Worm (Caenorhabditis elegans) whole organism, L2 larva: ENCODE results near the gene rif-1.1.

Experiments used
- C34F6.9 ChIP-seq: fragments of 150-350 bp; optimal IDR thresholded peaks from 2 replicates; lab custom pipeline; 2014; ENCODE audit warnings: missing biosample characterization, missing genetic modification characterization
- F13H6.1 ChIP-seq: sonication (generic microtip); optimal IDR thresholded peaks from 2 replicates; lab custom pipeline; 2016; ENCODE audit warnings: missing genetic modification characterization, missing compliant biosample characterization
- alr-1 ChIP-seq: fragments of 150-350 bp; optimal IDR thresholded peaks from 2 replicates; lab custom pipeline; 2014; ENCODE audit warnings: missing biosample characterization, missing genetic modification characterization
- aly-2 ChIP-seq: fragments of 150-350 bp; optimal IDR thresholded peaks from 2 replicates; lab custom pipeline; 2014; ENCODE audit warnings: missing biosample characterization, missing genetic modification characterization
- blmp-1 ChIP-seq: sonication (generic microtip); optimal IDR thresholded peaks from 2 replicates; lab custom pipeline; 2017; ENCODE audit warnings: missing genetic modification characterization, mild to moderate bottlenecking, missing compliant biosample characterization, antibody characterized with exemption, moderate library complexity; ENCODE audit not compliant: insufficient read depth
- crh-2 ChIP-seq: sonication (generic microtip); optimal IDR thresholded peaks from 2 replicates; lab custom pipeline; 2017; ENCODE audit warnings: missing biosample characterization, missing genetic modification characterization
- egl-27 ChIP-seq: sonication (generic microtip); optimal IDR thresholded peaks from 3 replicates; lab custom pipeline; 2017; ENCODE audit warnings: missing biosample characterization, missing genetic modification reagents, missing genetic modification characterization
- elt-1 ChIP-seq: fragments of 150-350 bp; optimal IDR thresholded peaks from 2 replicates; lab custom pipeline; 2014; ENCODE audit warnings: missing biosample characterization, missing genetic modification characterization
- elt-3 ChIP-seq: sonication (generic microtip); optimal IDR thresholded peaks from 2 replicates; lab custom pipeline; 2017; ENCODE audit warnings: missing biosample characterization, missing genetic modification characterization
- fos-1 ChIP-seq: fragments of 150-350 bp; optimal IDR thresholded peaks from 2 replicates; lab custom pipeline; 2014; ENCODE audit warnings: missing biosample characterization, missing genetic modification characterization
- gmeb-1 ChIP-seq: fragments of 150-350 bp; optimal IDR thresholded peaks from 2 replicates; lab custom pipeline; 2014; ENCODE audit warnings: missing biosample characterization, missing genetic modification characterization
- lin-13 ChIP-seq: fragments of 150-350 bp; optimal IDR thresholded peaks from 2 replicates; lab custom pipeline; 2014; ENCODE audit warnings: missing biosample characterization, missing genetic modification reagents, missing genetic modification characterization
- lin-39 ChIP-seq: fragments of 150-350 bp; optimal IDR thresholded peaks from 2 replicates; lab custom pipeline; 2014; ENCODE audit warnings: missing biosample characterization, missing genetic modification reagents, missing genetic modification characterization
- lsy-2 ChIP-seq, 2 experiments: fragments of 150-350 bp in 1 of 2; sonication (generic microtip) in 1 of 2; optimal IDR thresholded peaks; 2 replicates each; lab custom pipeline; 2014 to 2017; ENCODE audit warnings: missing biosample characterization in 2 of 2, missing genetic modification characterization in 2 of 2
- nhr-10 ChIP-seq: sonication (generic microtip); optimal IDR thresholded peaks from 2 replicates; lab custom pipeline; 2017; ENCODE audit warnings: missing biosample characterization, missing genetic modification characterization
- nhr-11 ChIP-seq: fragments of 150-350 bp; optimal IDR thresholded peaks from 2 replicates; lab custom pipeline; 2014; ENCODE audit warnings: missing biosample characterization, missing genetic modification characterization
- nhr-12 ChIP-seq: fragments of 150-350 bp; optimal IDR thresholded peaks from 2 replicates; lab custom pipeline; 2014; ENCODE audit warnings: missing biosample characterization, missing genetic modification characterization
- nhr-21 ChIP-seq: fragments of 150-350 bp; optimal IDR thresholded peaks from 2 replicates; lab custom pipeline; 2014; ENCODE audit warnings: missing biosample characterization, missing genetic modification characterization
- nhr-237 ChIP-seq: fragments of 150-350 bp; optimal IDR thresholded peaks from 2 replicates; lab custom pipeline; 2014; ENCODE audit warnings: missing biosample characterization, missing genetic modification characterization
- nhr-25 ChIP-seq: fragments of 150-350 bp; sonication (generic microtip); optimal IDR thresholded peaks from 3 replicates; lab custom pipeline; 2014; ENCODE audit warnings: missing biosample characterization, missing genetic modification characterization
- nhr-77 ChIP-seq: fragments of 150-350 bp; optimal IDR thresholded peaks from 2 replicates; lab custom pipeline; 2014; ENCODE audit warnings: missing biosample characterization, missing genetic modification characterization
- sem-4 ChIP-seq: fragments of 150-350 bp; optimal IDR thresholded peaks from 2 replicates; lab custom pipeline; 2014; ENCODE audit warnings: missing biosample characterization, missing genetic modification reagents, missing genetic modification characterization
- skn-1 ChIP-seq: sonication (generic microtip); optimal IDR thresholded peaks from 2 replicates; lab custom pipeline; 2017; ENCODE audit warnings: missing biosample characterization, missing genetic modification characterization
- sma-3 ChIP-seq: sonication (generic microtip); optimal IDR thresholded peaks from 2 replicates; lab custom pipeline; 2016; ENCODE audit warnings: missing genetic modification reagents, missing genetic modification characterization, missing compliant biosample characterization
- sma-9 ChIP-seq, 2 experiments: fragments of 150-350 bp in 1 of 2; sonication (generic microtip) in 1 of 2; optimal IDR thresholded peaks; 2 replicates each; lab custom pipeline; 2014 to 2016; ENCODE audit warnings: missing genetic modification characterization in 2 of 2, mild to moderate bottlenecking in 1 of 2, missing biosample characterization in 1 of 2, missing compliant biosample characterization in 1 of 2, missing genetic modification reagents in 1 of 2, moderate library complexity in 1 of 2
- snpc-4 ChIP-seq: fragments of 150-350 bp; optimal IDR thresholded peaks from 2 replicates; lab custom pipeline; 2014; ENCODE audit warnings: missing biosample characterization, missing genetic modification characterization
- unc-39 ChIP-seq: fragments of 150-350 bp; optimal IDR thresholded peaks from 2 replicates; lab custom pipeline; 2014; ENCODE audit warnings: missing biosample characterization, missing genetic modification characterization
- ztf-1 ChIP-seq: fragments of 200-800 bp; sonication (Bioruptor generic); conservative IDR thresholded peaks from 2 replicates; pipeline ENCODE4 v1.3.6; 2022; ENCODE audit warnings: missing genetic modification characterization, missing compliant biosample characterization
- ztf-11 ChIP-seq: sonication (generic microtip); optimal IDR thresholded peaks from 2 replicates; lab custom pipeline; 2017; ENCODE audit warnings: missing biosample characterization, missing genetic modification characterization
- ztf-4 ChIP-seq: fragments of 150-350 bp; optimal IDR thresholded peaks from 2 replicates; lab custom pipeline; 2014; ENCODE audit warnings: missing biosample characterization, missing genetic modification characterization

rif-1.1 gene

ce11 chrIV:17453996-17454395 lies 7.1 kb downstream of the rif-1.1 start:
- TF ChIP-seq gmeb-1 (tag; lab: Kevin White, UChicago) (no peak), sem-4 (tag; lab: Kevin White, UChicago) (no peak), snpc-4 (tag; lab: Kevin White, UChicago) (no peak), fos-1 (tag; lab: Kevin White, UChicago) (no peak), lsy-2 (tag; optimal IDR thresholded peaks at IDR 0.05; lab: Kevin White, UChicago) (no peak), nhr-11 (tag; lab: Kevin White, UChicago) (no peak), ztf-11 (no peak), aly-2 (tag; lab: Kevin White, UChicago) (no peak), unc-39 (tag; lab: Kevin White, UChicago) (no peak), nhr-25 (tag; lab: Kevin White, UChicago) (no peak), C34F6.9 (no peak)

DNA sequence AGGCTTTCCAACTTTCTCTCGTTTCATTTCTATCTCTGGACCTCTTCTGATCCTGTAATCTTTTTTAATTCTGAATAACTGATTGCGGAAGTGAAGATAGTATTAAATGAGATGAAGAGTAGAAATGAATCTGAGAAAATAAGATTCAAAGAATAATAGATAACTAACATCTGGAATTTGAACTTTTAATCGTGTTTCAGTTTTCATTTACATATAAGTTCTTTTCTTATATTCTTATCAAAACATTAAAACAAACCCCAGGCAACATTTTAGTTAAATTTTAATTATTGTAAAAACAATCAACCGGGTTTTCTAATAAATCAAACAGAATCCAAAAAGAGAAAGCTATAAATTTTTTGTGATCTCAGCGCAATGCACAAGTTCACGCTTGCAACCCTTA lies 7.9 kb downstream of the rif-1.1 start:
- no peak for TF ChIP-seq sma-9 (GFP tag; optimal IDR thresholded peaks at IDR 0.05; lab: Kevin White, UChicago)
- no peak for TF ChIP-seq sma-9 (tag; optimal IDR thresholded peaks at IDR 0.05; lab: Kevin White, UChicago)
- no peak for TF ChIP-seq skn-1
- no peak for TF ChIP-seq C34F6.9
- no peak for TF ChIP-seq nhr-12 (tag; lab: Kevin White, UChicago)
- TF ChIP-seq lin-13 (GFP tag; lab: Kevin White, UChicago): no peak
- TF ChIP-seq lin-39: no peak
- TF ChIP-seq egl-27 (tag; lab: Kevin White, UChicago): no peak
- TF ChIP-seq nhr-10 (tag; lab: Kevin White, UChicago): no peak

- TF ChIP-seq egl-27 (tag; lab: Kevin White, UChicago) (no peak), nhr-25 (tag; lab: Kevin White, UChicago) (no peak)
Observed at ce11 chrIV:17450443-17450842, 10.6 kb downstream of the rif-1.1 start, which contains the start of gene F11E6.8. Gene F11E6.8, minus strand, starts transcription at chrIV:17450543.

DNA sequence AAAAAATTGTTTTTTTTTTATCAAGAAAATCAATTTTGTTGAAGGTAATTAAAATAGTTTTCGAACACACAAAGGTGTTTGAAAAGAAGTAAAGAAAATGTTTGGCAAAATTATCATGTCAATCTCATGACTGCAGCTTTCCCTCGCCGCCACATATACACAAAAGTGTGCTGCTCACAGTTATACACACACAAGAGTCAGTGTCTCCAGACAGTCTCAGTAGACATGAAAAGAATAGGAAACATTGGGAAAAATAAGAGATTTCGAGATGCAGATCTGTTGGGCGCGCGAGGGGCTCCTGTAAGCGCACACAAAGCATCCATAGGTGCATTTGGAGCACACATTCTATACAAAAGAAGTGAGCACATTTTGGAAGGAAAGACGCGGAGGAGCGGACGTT lies 12.8 kb downstream of the rif-1.1 start:
- TF ChIP-seq F13H6.1 (tag; lab: Kevin White, UChicago) (peak; percentile 32), elt-3 (tag; lab: Kevin White, UChicago) (no peak)

ce11 chrIV:17442503-17442902 lies 18.6 kb downstream of the rif-1.1 start, which contains the start of gene F11E6.11:
Gene F11E6.11, plus strand, starts transcription at chrIV:17442827.
- TF ChIP-seq sma-3: peak; percentile 57
- peak; percentile 6 for TF ChIP-seq fos-1 (tag; lab: Kevin White, UChicago)
- no peak for TF ChIP-seq ztf-1 (GFP tag; lab: Robert Waterston, UW)
- peak; percentile 29 for TF ChIP-seq nhr-21 (tag; lab: Kevin White, UChicago)
- TF ChIP-seq blmp-1 (tag; lab: Kevin White, UChicago): peak; percentile 35
- no peak for TF ChIP-seq ztf-4
- TF ChIP-seq crh-2 (tag; lab: Kevin White, UChicago): peak; percentile 35
- peak; percentile 69 for TF ChIP-seq nhr-25 (tag; lab: Kevin White, UChicago)
- peak; percentile 56 for TF ChIP-seq sma-9 (GFP tag; optimal IDR thresholded peaks at IDR 0.05; lab: Kevin White, UChicago)
- TF ChIP-seq sma-9 (tag; optimal IDR thresholded peaks at IDR 0.05; lab: Kevin White, UChicago): no peak
- no peak for TF ChIP-seq egl-27 (tag; lab: Kevin White, UChicago)
- TF ChIP-seq nhr-237 (tag; lab: Kevin White, UChicago): no peak

- TF ChIP-seq elt-3 (tag; lab: Kevin White, UChicago): no peak
- no peak for TF ChIP-seq nhr-77 (tag; lab: Kevin White, UChicago)
- TF ChIP-seq nhr-25 (tag; lab: Kevin White, UChicago): peak; percentile 50
- no peak for TF ChIP-seq C34F6.9
- no peak for TF ChIP-seq lin-13 (GFP tag; lab: Kevin White, UChicago)
- no peak for TF ChIP-seq elt-1 (tag; lab: Kevin White, UChicago)
- TF ChIP-seq alr-1: no peak
- TF ChIP-seq sma-9 (GFP tag; optimal IDR thresholded peaks at IDR 0.05; lab: Kevin White, UChicago): peak; percentile 54
- TF ChIP-seq sma-9 (tag; optimal IDR thresholded peaks at IDR 0.05; lab: Kevin White, UChicago): no peak
- no peak for TF ChIP-seq nhr-12 (tag; lab: Kevin White, UChicago)
- no peak for TF ChIP-seq lsy-2 (tag; optimal IDR thresholded peaks at IDR 0.05; lab: Kevin White, UChicago)
Observed at ce11 chrIV:17441260-17441659, 19.8 kb downstream of the rif-1.1 start.
